Worm (Caenorhabditis elegans): Measurements from ENCODE around the gene F22F7.2.

The F22F7.2 gene

DNA sequence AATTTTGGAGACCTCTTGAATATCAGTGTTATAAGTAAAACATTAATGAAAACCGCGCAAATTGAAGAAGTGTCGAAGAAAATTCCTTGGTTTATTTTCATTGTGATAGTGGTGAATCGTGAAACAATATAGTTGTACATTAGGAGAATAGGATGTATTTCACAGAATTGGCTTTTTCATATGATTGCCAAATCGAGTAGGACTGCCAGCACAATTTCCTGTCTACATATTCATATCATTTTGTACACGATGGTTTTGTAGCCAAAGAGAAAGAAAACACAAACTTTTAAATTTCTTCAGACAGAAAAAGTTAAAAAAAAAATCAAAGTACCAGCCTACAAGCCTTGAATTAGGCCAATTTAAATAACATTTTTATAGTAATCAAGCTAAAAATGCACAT lies 41.2 kb downstream of the F22F7.2 start, which contains the start of gene str-255:
Gene str-255 (minus strand): TSS at position 101 of the 400 bp plus-strand sequence.
- TF ChIP-seq blmp-1 (tag; optimal IDR thresholded peaks at IDR 0.05; ENCODE audit: insufficient read depth) (no peak), egl-27 (tag; optimal IDR thresholded peaks at IDR 0.05) (no peak), nhr-23 (tag; optimal IDR thresholded peaks at IDR 0.05) (no peak), sma-3 (GFP tag; optimal IDR thresholded peaks at IDR 0.05) (no peak), ztf-4 (tag; optimal IDR thresholded peaks at IDR 0.05) (no peak), F13H6.1 (tag; optimal IDR thresholded peaks at IDR 0.05) (no peak), nhr-77 (tag; optimal IDR thresholded peaks at IDR 0.05) (no peak), crh-2 (tag; optimal IDR thresholded peaks at IDR 0.05) (no peak), ztf-1 (GFP tag; conservative IDR thresholded peaks at IDR 0.05) (no peak), elt-1 (tag; optimal IDR thresholded peaks at IDR 0.05) (no peak), lin-13 (GFP tag; optimal IDR thresholded peaks at IDR 0.05) (no peak), ztf-11 (tag; optimal IDR thresholded peaks at IDR 0.05) (no peak)

DNA sequence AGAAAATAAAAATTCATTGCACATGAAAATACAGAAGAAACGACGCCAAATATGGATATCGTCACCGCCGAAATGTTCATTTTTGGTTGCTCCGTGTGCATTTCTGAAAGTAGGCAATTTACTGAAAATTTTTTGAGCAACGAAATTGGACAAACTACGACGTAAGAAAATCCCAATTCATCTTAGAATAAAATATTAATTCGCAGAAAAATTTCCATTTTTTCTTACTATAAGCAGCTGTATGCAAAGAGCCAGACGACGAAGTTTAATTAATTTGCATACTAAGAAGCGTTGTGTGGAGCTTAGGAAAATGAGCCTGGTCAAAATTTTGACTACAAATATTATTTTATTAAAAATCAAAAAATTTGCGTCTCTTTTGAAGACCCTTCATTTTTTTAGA lies 44.1 kb downstream of the F22F7.2 start, which contains the start of gene srbc-19:
Gene srbc-19 (minus strand): TSS at position 101 of the 400 bp plus-strand sequence.
- TF ChIP-seq nhr-11 (tag; optimal IDR thresholded peaks at IDR 0.05) (no peak), peb-1 (tag; optimal IDR thresholded peaks at IDR 0.05) (no peak), mdl-1 (tag; optimal IDR thresholded peaks at IDR 0.05) (no peak), ztf-4 (tag; optimal IDR thresholded peaks at IDR 0.05) (no peak), C34F6.9 (tag; optimal IDR thresholded peaks at IDR 0.05) (no peak)

DNA sequence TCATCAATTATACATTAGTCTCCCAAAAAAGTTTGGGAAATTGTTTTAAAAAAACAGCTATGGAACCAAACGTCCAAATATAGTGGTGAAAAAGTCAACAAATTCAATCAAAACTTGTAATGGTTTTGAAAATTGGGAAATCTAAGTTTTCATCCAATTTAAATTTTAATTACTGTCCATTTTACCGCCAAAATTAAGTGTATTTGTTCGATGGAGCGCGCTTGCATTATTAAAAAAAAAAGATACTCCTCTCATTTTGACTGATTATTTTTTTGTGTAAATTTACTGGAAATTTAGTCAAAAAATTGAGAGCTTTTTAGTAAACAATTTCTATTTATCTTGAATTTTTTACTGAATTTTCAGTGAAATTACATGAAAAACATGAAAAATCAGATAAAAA lies 51.9 kb downstream of the F22F7.2 start:
- no peak for TF ChIP-seq blmp-1 (tag; optimal IDR thresholded peaks at IDR 0.05; ENCODE audit: insufficient read depth)
- no peak for TF ChIP-seq dmd-4 (tag; optimal IDR thresholded peaks at IDR 0.05)

DNA sequence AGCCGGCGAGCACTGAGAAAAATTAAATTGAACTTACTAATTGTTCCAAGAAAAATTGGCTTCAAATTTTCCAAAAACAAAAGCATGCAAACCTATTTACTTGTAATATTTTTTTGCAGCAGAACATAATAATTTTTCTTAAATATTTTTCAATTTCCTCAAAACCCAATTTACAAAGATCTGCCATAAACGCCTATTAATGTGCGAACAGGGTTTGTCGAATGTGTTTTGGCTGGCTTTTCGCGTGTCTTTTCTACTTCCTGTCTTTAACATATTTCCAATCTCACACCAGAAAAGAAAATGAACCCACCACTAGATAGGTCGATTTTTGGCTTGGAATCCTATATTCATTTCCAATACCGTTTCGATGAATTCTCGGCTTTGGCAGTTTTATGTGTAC lies 52.7 kb downstream of the F22F7.2 start, which contains the start of gene C45H4.18:
Gene C45H4.18 (plus strand): TSS at position 301 of the 400 bp plus-strand sequence.
- TF ChIP-seq aly-2 (tag; optimal IDR thresholded peaks at IDR 0.05): no peak
- no peak for TF ChIP-seq elt-3 (tag; optimal IDR thresholded peaks at IDR 0.05)
- TF ChIP-seq nhr-6 (tag; optimal IDR thresholded peaks at IDR 0.05): no peak
- no peak for TF ChIP-seq skn-1 (tag; optimal IDR thresholded peaks at IDR 0.05)
- TF ChIP-seq unc-62 (GFP tag; optimal IDR thresholded peaks at IDR 0.05): no peak
- no peak for TF ChIP-seq nhr-10 (tag; optimal IDR thresholded peaks at IDR 0.05)
- TF ChIP-seq sem-4 (tag; optimal IDR thresholded peaks at IDR 0.05): no peak
- no peak for TF ChIP-seq nhr-129 (tag; optimal IDR thresholded peaks at IDR 0.05)
- no peak for TF ChIP-seq Y55F3AM.14 (GFP tag; optimal IDR thresholded peaks at IDR 0.05)
- no peak for TF ChIP-seq ceh-16 (tag; optimal IDR thresholded peaks at IDR 0.05)
- no peak for TF ChIP-seq lin-13 (GFP tag; optimal IDR thresholded peaks at IDR 0.05)
- TF ChIP-seq nhr-21 (tag; optimal IDR thresholded peaks at IDR 0.05): no peak
- no peak for TF ChIP-seq C34F6.9 (tag; optimal IDR thresholded peaks at IDR 0.05)
- TF ChIP-seq nhr-12 (tag; optimal IDR thresholded peaks at IDR 0.05): no peak
- TF ChIP-seq snpc-4 (tag; optimal IDR thresholded peaks at IDR 0.05): no peak
- TF ChIP-seq nhr-77 (tag; optimal IDR thresholded peaks at IDR 0.05): no peak
- no peak for TF ChIP-seq fos-1 (tag; optimal IDR thresholded peaks at IDR 0.05)
- TF ChIP-seq mdl-1 (tag; optimal IDR thresholded peaks at IDR 0.05): no peak
- no peak for TF ChIP-seq unc-55 (GFP tag; optimal IDR thresholded peaks at IDR 0.05)
- TF ChIP-seq nhr-237 (tag; optimal IDR thresholded peaks at IDR 0.05): no peak

Measured in whole organism, L2 larva.